Worm (Caenorhabditis elegans) whole organism, L1 larva: ENCODE data around the gene F23A7.4.
A peak's percentile ranks its signal among the peaks of the same experiment; 100 is the strongest.

Experiments used
- C34B4.2 ChIP-seq: sonication (generic microtip); optimal IDR thresholded peaks from 2 replicates; lab custom pipeline; 2017; ENCODE audit warnings: mild to moderate bottlenecking, missing genetic modification characterization, missing compliant biosample characterization
- Y116A8C.19 ChIP-seq: sonication (generic microtip); optimal IDR thresholded peaks from 2 replicates; lab custom pipeline; 2016; ENCODE audit warnings: missing compliant biosample characterization, missing genetic modification characterization, borderline replicate concordance
- ama-1 ChIP-seq: fragments of 150-350 bp; optimal IDR thresholded peaks from 2 replicates; lab custom pipeline; 2014
- blmp-1 ChIP-seq: fragments of 150-350 bp; optimal IDR thresholded peaks from 2 replicates; lab custom pipeline; 2014; ENCODE audit warnings: missing biosample characterization, missing genetic modification characterization
- ceh-63 ChIP-seq: fragments of 200-800 bp; sonication (Bioruptor generic); optimal IDR thresholded peaks from 2 replicates; lab custom pipeline; 2018; ENCODE audit warnings: mild to moderate bottlenecking, missing genetic modification characterization, missing compliant biosample characterization
- ceh-8 ChIP-seq: fragments of 200-800 bp; sonication (Bioruptor generic); optimal IDR thresholded peaks from 2 replicates; lab custom pipeline; 2018; ENCODE audit warnings: mild to moderate bottlenecking, missing genetic modification characterization, moderate library complexity, missing compliant biosample characterization
- ceh-82 ChIP-seq, 3 experiments: fragments of 150-350 bp in 1 of 3; sonication (generic microtip) in 2 of 3; optimal IDR thresholded peaks; 2 replicates each; lab custom pipeline; 2014 to 2017; ENCODE audit warnings: missing biosample characterization in 3 of 3, missing genetic modification characterization in 3 of 3
- ceh-88 ChIP-seq: fragments of 200-800 bp; sonication (Bioruptor generic); IDR thresholded peaks from 2 replicates; pipeline ENCODE4 v1.3.6; 2022; ENCODE audit warnings: missing genetic modification characterization, missing compliant biosample characterization
- ceh-90 ChIP-seq: sonication (generic microtip); optimal IDR thresholded peaks from 2 replicates; lab custom pipeline; 2016; ENCODE audit warnings: missing genetic modification characterization, missing compliant biosample characterization
- ces-1 ChIP-seq: fragments of 150-350 bp; optimal IDR thresholded peaks from 2 replicates; lab custom pipeline; 2014; ENCODE audit warnings: missing biosample characterization, missing genetic modification reagents, missing genetic modification characterization
- dsc-1 ChIP-seq: sonication (generic microtip); optimal IDR thresholded peaks from 2 replicates; lab custom pipeline; 2016; ENCODE audit warnings: mild to moderate bottlenecking, missing genetic modification characterization, missing compliant biosample characterization
- efl-1 ChIP-seq, 4 experiments: fragments of 150-350 bp; optimal IDR thresholded peaks in 3 of 4; peaks in 1 of 4; 1 replicate in 1 of 4; 2 replicates in 3 of 4; lab custom pipeline; 2014; ENCODE audit warnings: missing biosample characterization in 2 of 4, missing genetic modification characterization in 2 of 4, missing genetic modification reagents in 2 of 4
- egl-13 ChIP-seq: sonication (generic microtip); optimal IDR thresholded peaks from 2 replicates; lab custom pipeline; 2016; ENCODE audit warnings: missing genotype, missing genetic modification reagents, missing genetic modification characterization, missing compliant biosample characterization
- elt-2 ChIP-seq: sonication (generic microtip); optimal IDR thresholded peaks from 2 replicates; lab custom pipeline; 2016; ENCODE audit warnings: missing genetic modification characterization, mild to moderate bottlenecking, inconsistent platforms, missing compliant biosample characterization, missing genetic modification reagents
- fkh-10 ChIP-seq: sonication (generic microtip); optimal IDR thresholded peaks from 2 replicates; lab custom pipeline; 2017; ENCODE audit warnings: missing biosample characterization, missing genetic modification reagents, missing genetic modification characterization
- fkh-4 ChIP-seq: sonication (generic microtip); optimal IDR thresholded peaks from 2 replicates; lab custom pipeline; 2016; ENCODE audit warnings: missing compliant biosample characterization, missing genetic modification characterization, borderline replicate concordance
- fkh-8 ChIP-seq: sonication (generic microtip); optimal IDR thresholded peaks from 2 replicates; lab custom pipeline; 2016; ENCODE audit warnings: mild to moderate bottlenecking, missing genetic modification characterization, missing compliant biosample characterization
- grh-1 ChIP-seq: fragments of 200-800 bp; sonication (Bioruptor generic); IDR thresholded peaks from 2 replicates; pipeline ENCODE4 v1.3.6; 2022; ENCODE audit warnings: missing genetic modification reagents, missing genetic modification characterization, missing compliant biosample characterization
- irx-1 ChIP-seq: sonication (generic microtip); optimal IDR thresholded peaks from 2 replicates; lab custom pipeline; 2016; ENCODE audit warnings: missing genetic modification characterization, missing compliant biosample characterization
- jun-1 ChIP-seq: fragments of 150-350 bp; optimal IDR thresholded peaks from 2 replicates; lab custom pipeline; 2014; ENCODE audit warnings: missing biosample characterization, missing genetic modification reagents, missing genetic modification characterization
- lin-14 ChIP-seq: fragments of 200-800 bp; sonication (Bioruptor generic); optimal IDR thresholded peaks from 2 replicates; lab custom pipeline; 2018; ENCODE audit warnings: mild to moderate bottlenecking, missing genetic modification characterization, moderate library complexity, missing compliant biosample characterization
- lin-15B ChIP-seq: fragments of 150-350 bp; sonication (generic microtip); optimal IDR thresholded peaks from 3 replicates; lab custom pipeline; 2014; ENCODE audit warnings: missing biosample characterization, missing genetic modification characterization
- lin-35 ChIP-seq, 2 experiments: fragments of 150-350 bp; optimal IDR thresholded peaks; 2 replicates each; lab custom pipeline; 2014; ENCODE audit warnings: missing biosample characterization in 2 of 2, missing genetic modification characterization in 2 of 2, missing genetic modification reagents in 2 of 2
- lin-39 ChIP-seq: fragments of 150-350 bp; optimal IDR thresholded peaks from 2 replicates; lab custom pipeline; 2014; ENCODE audit warnings: missing biosample characterization, missing genetic modification reagents, missing genetic modification characterization
- lsy-2 ChIP-seq, 2 experiments: fragments of 150-350 bp; optimal IDR thresholded peaks; 2 replicates each; lab custom pipeline; 2014; ENCODE audit warnings: missing biosample characterization in 2 of 2, missing genetic modification characterization in 2 of 2
- mdl-1 ChIP-seq, 2 experiments: fragments of 150-350 bp; optimal IDR thresholded peaks; 2 replicates each; lab custom pipeline; 2014 to 2017; ENCODE audit warnings: missing biosample characterization in 2 of 2, missing genetic modification characterization in 2 of 2, inconsistent platforms in 1 of 2
- mep-1 ChIP-seq: fragments of 150-350 bp; optimal IDR thresholded peaks from 2 replicates; lab custom pipeline; 2014; ENCODE audit warnings: missing biosample characterization, missing genetic modification characterization
- nhr-11 ChIP-seq: fragments of 150-350 bp; optimal IDR thresholded peaks from 2 replicates; lab custom pipeline; 2014; ENCODE audit warnings: missing biosample characterization, missing genetic modification characterization
- nhr-12 ChIP-seq: sonication (generic microtip); optimal IDR thresholded peaks from 2 replicates; lab custom pipeline; 2017; ENCODE audit warnings: missing biosample characterization, missing genetic modification characterization
- nhr-19 ChIP-seq: fragments of 200-800 bp; sonication (Bioruptor generic); conservative IDR thresholded peaks from 2 replicates; pipeline ENCODE4 v1.3.6; 2022; ENCODE audit warnings: missing genetic modification characterization, missing compliant biosample characterization
- nhr-20 ChIP-seq: sonication (generic microtip); optimal IDR thresholded peaks from 2 replicates; lab custom pipeline; 2016; ENCODE audit warnings: mild to moderate bottlenecking, missing genetic modification characterization, missing compliant biosample characterization
- nhr-28 ChIP-seq: fragments of 150-350 bp; optimal IDR thresholded peaks from 2 replicates; lab custom pipeline; 2014; ENCODE audit warnings: missing biosample characterization, missing genetic modification characterization
- nhr-47 ChIP-seq: sonication (generic microtip); optimal IDR thresholded peaks from 2 replicates; lab custom pipeline; 2016; ENCODE audit warnings: mild to moderate bottlenecking, missing genetic modification characterization, moderate library complexity, missing compliant biosample characterization
- nhr-71 ChIP-seq: sonication (generic microtip); optimal IDR thresholded peaks from 2 replicates; lab custom pipeline; 2016; ENCODE audit warnings: mild to moderate bottlenecking, missing genetic modification characterization, moderate library complexity, missing compliant biosample characterization
- nhr-77 ChIP-seq: fragments of 150-350 bp; optimal IDR thresholded peaks from 2 replicates; lab custom pipeline; 2014; ENCODE audit warnings: missing biosample characterization, missing genetic modification characterization
- nhr-85 ChIP-seq: sonication (generic microtip); peaks from one replicate; lab custom pipeline; 2016; ENCODE audit warnings: missing genetic modification characterization, inconsistent platforms, missing compliant biosample characterization
- nhr-90 ChIP-seq: sonication (generic microtip); optimal IDR thresholded peaks from 2 replicates; lab custom pipeline; 2016; ENCODE audit warnings: mild to moderate bottlenecking, missing genetic modification characterization, missing compliant biosample characterization; ENCODE audit not compliant: poor library complexity
- pax-3 ChIP-seq: fragments of 200-800 bp; sonication (Bioruptor generic); optimal IDR thresholded peaks from 2 replicates; lab custom pipeline; 2018; ENCODE audit warnings: mild to moderate bottlenecking, missing genetic modification characterization, moderate library complexity, missing compliant biosample characterization
- rnt-1 ChIP-seq: sonication (generic microtip); optimal IDR thresholded peaks from 2 replicates; lab custom pipeline; 2016; ENCODE audit warnings: mild to moderate bottlenecking, missing genetic modification characterization, moderate library complexity, missing compliant biosample characterization
- snpc-4 ChIP-seq: fragments of 150-350 bp; optimal IDR thresholded peaks from 2 replicates; lab custom pipeline; 2014; ENCODE audit warnings: missing biosample characterization, missing genetic modification characterization
- snu-23 ChIP-seq: sonication (generic microtip); optimal IDR thresholded peaks from 2 replicates; lab custom pipeline; 2016; ENCODE audit warnings: missing genetic modification characterization, missing compliant biosample characterization
- sox-4 ChIP-seq: sonication (generic microtip); optimal IDR thresholded peaks from 2 replicates; lab custom pipeline; 2016; ENCODE audit warnings: missing genetic modification characterization, missing compliant biosample characterization
- swsn-7 ChIP-seq: sonication (generic microtip); optimal IDR thresholded peaks from 2 replicates; lab custom pipeline; 2016; ENCODE audit warnings: missing genetic modification characterization, missing compliant biosample characterization
- tlp-1 ChIP-seq: fragments of 150-350 bp; optimal IDR thresholded peaks from 2 replicates; lab custom pipeline; 2014; ENCODE audit warnings: missing biosample characterization, missing genetic modification characterization
- unc-86 ChIP-seq: sonication (generic microtip); optimal IDR thresholded peaks from 2 replicates; lab custom pipeline; 2016; ENCODE audit warnings: missing genetic modification characterization, missing compliant biosample characterization
- unc-98 ChIP-seq: fragments of 200-800 bp; sonication (Bioruptor generic); IDR thresholded peaks from 2 replicates; pipeline ENCODE4 v1.3.6; 2022; ENCODE audit warnings: missing genetic modification characterization, missing compliant biosample characterization
- vab-15 ChIP-seq: sonication (generic microtip); optimal IDR thresholded peaks from 2 replicates; lab custom pipeline; 2017; ENCODE audit warnings: missing genotype, mild to moderate bottlenecking, missing genetic modification characterization, missing compliant biosample characterization
- ztf-11 ChIP-seq, 2 experiments: sonication (generic microtip); optimal IDR thresholded peaks; 2 replicates each; lab custom pipeline; 2016 to 2017; ENCODE audit warnings: missing genetic modification characterization in 2 of 2, missing biosample characterization in 1 of 2, missing compliant biosample characterization in 1 of 2

The F23A7.4 gene

DNA sequence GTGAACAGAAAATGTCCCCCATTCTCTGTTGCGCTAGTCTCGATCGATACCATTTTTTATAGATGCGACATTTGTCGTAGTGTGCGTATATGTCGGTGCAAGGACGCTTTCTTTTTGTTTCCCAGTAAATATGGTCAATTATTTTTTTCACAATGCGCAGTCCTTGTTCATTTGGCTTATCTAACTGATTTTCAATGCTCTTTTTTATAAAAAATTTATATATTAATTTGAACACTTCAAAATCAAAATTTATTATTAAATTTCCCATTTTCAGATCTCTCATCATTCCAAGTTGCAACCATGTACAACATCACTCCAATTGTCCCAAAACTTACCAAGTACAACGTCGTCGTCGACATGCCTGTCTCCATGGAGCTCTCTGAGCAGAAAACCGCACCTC, 4.7 kb downstream of the F23A7.4 start, which contains the start of gene F23A7.1:
F23A7.1 (plus strand) TSS at position 301 of the 400 bp plus-strand sequence.
- TF ChIP-seq nhr-20 (no peak), mep-1 (tag; lab: Kevin White, UChicago) (no peak), nhr-28 (tag; lab: Kevin White, UChicago) (no peak), fkh-4 (tag; lab: Kevin White, UChicago) (no peak), snpc-4 (tag; lab: Kevin White, UChicago) (no peak), dsc-1 (no peak)

DNA sequence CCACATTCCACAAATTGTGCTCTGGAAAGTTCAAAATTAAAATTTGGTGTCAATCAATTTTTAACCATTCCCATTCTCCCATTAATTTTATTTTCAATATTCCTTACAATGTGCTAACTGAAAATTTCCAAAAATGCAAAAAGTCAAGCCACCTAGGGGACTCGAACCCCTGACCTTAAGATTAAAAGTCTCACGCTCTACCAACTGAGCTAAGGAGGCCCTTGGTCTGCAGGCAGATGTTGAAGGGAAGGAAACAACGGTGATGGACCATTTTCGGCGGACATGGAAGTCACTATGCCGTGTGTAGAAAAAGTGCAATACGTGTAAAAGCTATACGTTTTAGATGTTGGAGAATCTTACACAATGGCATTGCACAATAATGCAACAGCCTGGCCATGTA, 5.3 kb downstream of the F23A7.4 start:
- TF ChIP-seq nhr-47: no peak
- TF ChIP-seq dsc-1: no peak
- TF ChIP-seq grh-1: no peak
- TF ChIP-seq vab-15: no peak
- TF ChIP-seq swsn-7 (tag; lab: Kevin White, UChicago): no peak
- TF ChIP-seq nhr-85 (tag; lab: Kevin White, UChicago): peak; percentile 1
- no peak for TF ChIP-seq Y116A8C.19 (tag; lab: Kevin White, UChicago)
- no peak for TF ChIP-seq nhr-11 (tag; lab: Kevin White, UChicago)

DNA sequence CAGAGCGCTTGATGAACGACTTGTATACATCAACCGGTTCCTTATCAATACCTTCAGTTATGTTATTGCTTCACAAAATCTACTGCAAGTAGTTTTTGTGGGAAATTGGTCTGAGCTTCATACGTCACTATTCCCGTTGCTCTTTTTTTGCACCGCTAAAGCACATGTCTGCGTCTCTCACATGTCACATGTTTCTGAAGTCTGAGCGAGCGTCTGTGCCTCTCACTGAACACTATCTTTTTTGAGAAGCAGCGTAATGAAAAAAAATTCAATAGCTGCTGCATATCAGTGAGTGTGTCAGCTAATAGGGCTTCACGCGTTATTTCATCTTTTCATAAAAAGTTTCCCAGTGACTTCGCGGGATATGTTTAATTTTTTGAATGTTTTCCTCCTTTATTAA, 5.9 kb downstream of the F23A7.4 start:
- TF ChIP-seq ceh-63 (GFP tag; lab: Kevin White, UChicago): no peak
- TF ChIP-seq lin-14 (GFP tag; lab: Kevin White, UChicago): peak; percentile 85
- TF ChIP-seq snu-23 (GFP tag; lab: Kevin White, UChicago): peak; percentile 43
- no peak for TF ChIP-seq irx-1 (tag; lab: Kevin White, UChicago)
- TF ChIP-seq mdl-1 (tag; optimal IDR thresholded peaks at IDR 0.05; lab: Kevin White, UChicago): peak in 1 of 2 experiments; percentile 39
- no peak for TF ChIP-seq ces-1 (GFP tag; lab: Kevin White, UChicago)
- no peak for TF ChIP-seq unc-98 (GFP tag; lab: Robert Waterston, UW)
- no peak for TF ChIP-seq lin-15B (tag; lab: Kevin White, UChicago)
- TF ChIP-seq ceh-90 (tag; lab: Kevin White, UChicago): no peak
- no peak for TF ChIP-seq tlp-1 (tag; lab: Kevin White, UChicago)
- peak; percentile 47 for TF ChIP-seq mep-1 (tag; lab: Kevin White, UChicago)
- peak; percentile 24 to 35 for TF ChIP-seq efl-1 (optimal IDR thresholded peaks at IDR 0.05; lab: Kevin White, UChicago)
- TF ChIP-seq efl-1 (GFP tag; optimal IDR thresholded peaks at IDR 0.05 in 1 of 2; lab: Kevin White, UChicago): peak in 1 of 2 experiments; percentile 40
- no peak for TF ChIP-seq blmp-1
- TF ChIP-seq nhr-20: peak; percentile 8
- no peak for TF ChIP-seq nhr-77 (tag; lab: Kevin White, UChicago)
- peak; percentile 57 for TF ChIP-seq fkh-10 (GFP tag; lab: Kevin White, UChicago)
- TF ChIP-seq pax-3: no peak
- TF ChIP-seq ceh-8 (GFP tag; lab: Kevin White, UChicago): peak; percentile 45
- TF ChIP-seq swsn-7 (tag; lab: Kevin White, UChicago): peak; percentile 31
- TF ChIP-seq C34B4.2 (tag; lab: Kevin White, UChicago): no peak
- no peak for TF ChIP-seq ceh-88
- no peak for TF ChIP-seq lin-39
- peak in 2 of 3 experiments; percentile 39 to 41 for TF ChIP-seq ceh-82 (tag; optimal IDR thresholded peaks at IDR 0.05; lab: Kevin White, UChicago)
- no peak for TF ChIP-seq snpc-4 (tag; lab: Kevin White, UChicago)
- no peak for TF ChIP-seq nhr-12
- peak; percentile 8; the same call in 1 of the 2 replicates for TF ChIP-seq nhr-19 (GFP tag; lab: Robert Waterston, UW)
- no peak for TF ChIP-seq grh-1
- peak; percentile 66 for TF ChIP-seq nhr-47
- peak; percentile 31 to 42 for TF ChIP-seq lsy-2 (tag; optimal IDR thresholded peaks at IDR 0.05; lab: Kevin White, UChicago)
- no peak for TF ChIP-seq nhr-85 (tag; lab: Kevin White, UChicago)
- no peak for TF ChIP-seq sox-4 (tag; lab: Kevin White, UChicago)
- no peak for TF ChIP-seq jun-1
- TF ChIP-seq ztf-11 (tag; optimal IDR thresholded peaks at IDR 0.05; lab: Kevin White, UChicago): no peak
- peak; percentile 41 for TF ChIP-seq unc-86 (tag; lab: Kevin White, UChicago)
- no peak for TF ChIP-seq nhr-90 (tag; lab: Kevin White, UChicago)
- peak; percentile 81 for TF ChIP-seq fkh-8 (tag; lab: Kevin White, UChicago)
- TF ChIP-seq egl-13 (tag; lab: Kevin White, UChicago): peak; percentile 47
- TF ChIP-seq lin-35 (GFP tag; optimal IDR thresholded peaks at IDR 0.05; lab: Kevin White, UChicago): peak; percentile 5 to 9
- peak; percentile 65 for TF ChIP-seq nhr-71
- TF ChIP-seq elt-2 (tag; lab: Kevin White, UChicago): no peak
- no peak for TF ChIP-seq rnt-1
- no peak for TF ChIP-seq ama-1 (lab: Kevin White, UChicago)
